Worm (Caenorhabditis elegans) whole organism, L3 larva: ENCODE data around the gene K12H4.6.

ENCODE experiments used
- R02D3.7 ChIP-seq: fragments of 150-350 bp; optimal IDR thresholded peaks from 2 replicates; lab custom pipeline; 2014; ENCODE audit warnings: missing biosample characterization, missing genetic modification characterization
- ZK546.5 ChIP-seq: sonication (generic microtip); optimal IDR thresholded peaks from 2 replicates; lab custom pipeline; 2017; ENCODE audit warnings: missing biosample characterization, missing genetic modification characterization
- ceh-28 ChIP-seq: fragments of 150-350 bp; optimal IDR thresholded peaks from 2 replicates; lab custom pipeline; 2014; ENCODE audit warnings: missing biosample characterization, missing genetic modification reagents, missing genetic modification characterization
- ceh-82 ChIP-seq: fragments of 150-350 bp; optimal IDR thresholded peaks from 2 replicates; lab custom pipeline; 2014; ENCODE audit warnings: missing biosample characterization, missing genetic modification characterization
- ceh-9 ChIP-seq: sonication (generic microtip); optimal IDR thresholded peaks from 2 replicates; lab custom pipeline; 2018; ENCODE audit warnings: missing biosample characterization, missing genetic modification characterization
- daf-12 ChIP-seq: fragments of 150-350 bp; optimal IDR thresholded peaks from 2 replicates; lab custom pipeline; 2014; ENCODE audit warnings: missing biosample characterization, missing genetic modification reagents, missing genetic modification characterization
- egl-5 ChIP-seq: fragments of 150-350 bp; optimal IDR thresholded peaks from 2 replicates; lab custom pipeline; 2017; ENCODE audit warnings: missing biosample characterization, missing genetic modification reagents, missing genetic modification characterization, inconsistent platforms
- elt-1 ChIP-seq: fragments of 150-350 bp; optimal IDR thresholded peaks from 2 replicates; lab custom pipeline; 2014; ENCODE audit warnings: missing biosample characterization, missing genetic modification characterization
- elt-3 ChIP-seq, 3 experiments: fragments of 150-350 bp in 1 of 3; sonication (generic microtip) in 2 of 3; optimal IDR thresholded peaks; 2 replicates in 2 of 3; 4 replicates in 1 of 3; lab custom pipeline; 2014 to 2017; ENCODE audit warnings: missing biosample characterization in 3 of 3, missing genetic modification characterization in 3 of 3
- eor-1 ChIP-seq, 2 experiments: fragments of 150-350 bp; optimal IDR thresholded peaks; 2 replicates each; lab custom pipeline; 2014 to 2018; ENCODE audit warnings: missing biosample characterization in 2 of 2, missing genetic modification characterization in 2 of 2
- fkh-10 ChIP-seq: sonication (generic microtip); optimal IDR thresholded peaks from 2 replicates; lab custom pipeline; 2017; ENCODE audit warnings: missing biosample characterization, missing genetic modification reagents, missing genetic modification characterization
- fos-1 ChIP-seq: fragments of 150-350 bp; optimal IDR thresholded peaks from 2 replicates; lab custom pipeline; 2014; ENCODE audit warnings: missing biosample characterization, missing genetic modification characterization
- hmg-11 ChIP-seq: sonication (generic microtip); optimal IDR thresholded peaks from 2 replicates; lab custom pipeline; 2016; ENCODE audit warnings: missing genetic modification characterization, missing compliant biosample characterization
- jun-1 ChIP-seq: fragments of 150-350 bp; optimal IDR thresholded peaks from 2 replicates; lab custom pipeline; 2014; ENCODE audit warnings: missing biosample characterization, missing genetic modification reagents, missing genetic modification characterization
- lin-15B ChIP-seq: fragments of 150-350 bp; optimal IDR thresholded peaks from 2 replicates; lab custom pipeline; 2014; ENCODE audit warnings: missing biosample characterization, missing genetic modification characterization
- lsy-12 ChIP-seq: sonication (generic microtip); optimal IDR thresholded peaks from 2 replicates; lab custom pipeline; 2016; ENCODE audit warnings: mild to moderate bottlenecking, missing genetic modification characterization, missing compliant biosample characterization
- mdl-1 ChIP-seq: fragments of 150-350 bp; optimal IDR thresholded peaks from 2 replicates; lab custom pipeline; 2014; ENCODE audit warnings: missing biosample characterization, missing genetic modification characterization
- nfya-1 ChIP-seq: sonication (generic microtip); optimal IDR thresholded peaks from 2 replicates; lab custom pipeline; 2017; ENCODE audit warnings: missing genetic modification characterization, mild to moderate bottlenecking, missing compliant biosample characterization, antibody characterized with exemption, moderate library complexity; ENCODE audit not compliant: insufficient read depth
- nhr-11 ChIP-seq: fragments of 150-350 bp; optimal IDR thresholded peaks from 2 replicates; lab custom pipeline; 2014; ENCODE audit warnings: missing biosample characterization, missing genetic modification characterization
- nhr-12 ChIP-seq: fragments of 150-350 bp; optimal IDR thresholded peaks from 2 replicates; lab custom pipeline; 2014; ENCODE audit warnings: missing biosample characterization, missing genetic modification characterization
- nhr-23 ChIP-seq: fragments of 150-350 bp; optimal IDR thresholded peaks from 2 replicates; lab custom pipeline; 2014; ENCODE audit warnings: missing biosample characterization, missing genetic modification reagents, missing genetic modification characterization
- nhr-237 ChIP-seq: fragments of 150-350 bp; optimal IDR thresholded peaks from 2 replicates; lab custom pipeline; 2014; ENCODE audit warnings: missing biosample characterization, missing genetic modification characterization
- nhr-25 ChIP-seq: sonication (generic microtip); optimal IDR thresholded peaks from 2 replicates; lab custom pipeline; 2017; ENCODE audit warnings: missing biosample characterization, missing genetic modification characterization
- nhr-28 ChIP-seq: fragments of 150-350 bp; optimal IDR thresholded peaks from 2 replicates; lab custom pipeline; 2014; ENCODE audit warnings: missing biosample characterization, missing genetic modification characterization
- nhr-43 ChIP-seq: sonication (generic microtip); optimal IDR thresholded peaks from 2 replicates; lab custom pipeline; 2016; ENCODE audit warnings: mild to moderate bottlenecking, missing genetic modification characterization, missing compliant biosample characterization; ENCODE audit not compliant: poor library complexity, severe bottlenecking
- nhr-67 ChIP-seq: fragments of 150-350 bp; optimal IDR thresholded peaks from 2 replicates; lab custom pipeline; 2014; ENCODE audit warnings: missing biosample characterization, missing genetic modification characterization
- nhr-77 ChIP-seq: fragments of 150-350 bp; optimal IDR thresholded peaks from 2 replicates; lab custom pipeline; 2014; ENCODE audit warnings: missing biosample characterization, missing genetic modification characterization
- pha-4 ChIP-seq: fragments of 150-350 bp; optimal IDR thresholded peaks from 2 replicates; lab custom pipeline; 2014; ENCODE audit warnings: missing biosample characterization, missing genetic modification reagents, missing genetic modification characterization
- sea-2 ChIP-seq: fragments of 150-350 bp; sonication (generic microtip); optimal IDR thresholded peaks from 4 replicates; lab custom pipeline; 2014; ENCODE audit warnings: missing biosample characterization, missing genetic modification reagents, missing genetic modification characterization
- skn-1 ChIP-seq: fragments of 150-350 bp; optimal IDR thresholded peaks from 2 replicates; lab custom pipeline; 2014; ENCODE audit warnings: missing biosample characterization, missing genetic modification characterization
- snpc-4 ChIP-seq: fragments of 150-350 bp; optimal IDR thresholded peaks from 2 replicates; lab custom pipeline; 2014; ENCODE audit warnings: missing biosample characterization, missing genetic modification characterization
- unc-39 ChIP-seq: sonication (generic microtip); optimal IDR thresholded peaks from 4 replicates; lab custom pipeline; 2017; ENCODE audit warnings: missing biosample characterization, missing genetic modification characterization
- unc-62 ChIP-seq: fragments of 150-350 bp; sonication (generic microtip); optimal IDR thresholded peaks from 4 replicates; lab custom pipeline; 2014; ENCODE audit warnings: missing biosample characterization, missing genetic modification reagents, missing genetic modification characterization
- zag-1 ChIP-seq: fragments of 150-350 bp; optimal IDR thresholded peaks from 2 replicates; lab custom pipeline; 2014; ENCODE audit warnings: missing biosample characterization, missing genetic modification characterization
- ztf-4 ChIP-seq: fragments of 150-350 bp; optimal IDR thresholded peaks from 2 replicates; lab custom pipeline; 2014; ENCODE audit warnings: missing biosample characterization, missing genetic modification characterization

Gene K12H4.6

ce11 chrIII:8042775-8043174 is at the start of gene K12H4.6:
TSS of gene K12H4.6 (minus strand) at chrIII:8042875.
- TF ChIP-seq nhr-237 (no peak), unc-39 (tag; lab: Kevin White, UChicago) (no peak), hmg-11 (tag; lab: Kevin White, UChicago) (no peak)

- TF ChIP-seq ceh-28: no peak
- TF ChIP-seq hmg-11 (tag; lab: Kevin White, UChicago): no peak
- no peak for TF ChIP-seq daf-12 (tag; lab: Kevin White, UChicago)
- no peak for TF ChIP-seq skn-1 (tag; lab: Kevin White, UChicago)
- no peak for TF ChIP-seq lsy-12
- no peak for TF ChIP-seq sea-2 (GFP tag; lab: Kevin White, UChicago)
- TF ChIP-seq fos-1 (tag; lab: Kevin White, UChicago): no peak
- no peak for TF ChIP-seq unc-62 (GFP tag; lab: Kevin White, UChicago)
- no peak for TF ChIP-seq nhr-237
- TF ChIP-seq nhr-11 (tag; lab: Kevin White, UChicago): no peak
- no peak for TF ChIP-seq ztf-4 (tag; lab: Kevin White, UChicago)
- TF ChIP-seq unc-39 (tag; lab: Kevin White, UChicago): no peak
- TF ChIP-seq R02D3.7: no peak
- no peak for TF ChIP-seq pha-4 (tag; lab: Kevin White, UChicago)
- TF ChIP-seq ceh-82 (tag; lab: Kevin White, UChicago): no peak
- no peak for TF ChIP-seq nhr-12 (tag; lab: Kevin White, UChicago)
- TF ChIP-seq nhr-77: no peak
- no peak for TF ChIP-seq nfya-1
- no peak for TF ChIP-seq nhr-25
Observed at ce11 chrIII:8091408-8091807, 48.7 kb upstream of the K12H4.6 start, which contains the start of gene idi-1. TSS of gene idi-1 (plus strand) at chrIII:8091708.

- no peak for TF ChIP-seq ceh-82 (tag; lab: Kevin White, UChicago)
Observed at ce11 chrIII:8088235-8088634, 45.6 kb upstream of the K12H4.6 start, which contains the start of gene vms-1. TSS of gene vms-1 (plus strand) at chrIII:8088535.

ce11 chrIII:8085355-8085754 is 42.7 kb upstream of the K12H4.6 start, which contains the start of the genes K06H7.7 and grp-1:
TSS of gene K06H7.7 (minus strand) at chrIII:8085475.
TSS of gene grp-1 (plus strand) at chrIII:8085705.
- TF ChIP-seq pha-4 (tag; lab: Kevin White, UChicago) (peak; percentile 71), lin-15B (peak; percentile 73), nhr-43 (tag; lab: Kevin White, UChicago) (peak; percentile 49), egl-5 (peak; percentile 56), fkh-10 (GFP tag; lab: Kevin White, UChicago) (no peak), nfya-1 (peak; percentile 72), nhr-25 (peak; percentile 21), nhr-11 (tag; lab: Kevin White, UChicago) (no peak), nhr-23 (peak; percentile 81)
- TF ChIP-seq, all 47 proteins: peak for 7

- TF ChIP-seq nfya-1 (no peak), nhr-43 (tag; lab: Kevin White, UChicago) (no peak)
Observed at ce11 chrIII:8080165-8080738, 37.6 kb upstream of the K12H4.6 start, which contains the start of the genes dcr-1 and apc-2. TSS of gene dcr-1 (minus strand) at chrIII:8080281. TSS of gene apc-2 (plus strand) at chrIII:8080629.

- TF ChIP-seq zag-1 (tag; lab: Kevin White, UChicago) (no peak), lsy-12 (no peak), ZK546.5 (tag; lab: Kevin White, UChicago) (no peak), mdl-1 (tag; lab: Kevin White, UChicago) (no peak)
Observed at ce11 chrIII:8077180-8077579, 34.5 kb upstream of the K12H4.6 start.

ce11 chrIII:8069206-8069605 is 26.5 kb upstream of the K12H4.6 start:
- TF ChIP-seq nhr-43 (tag; lab: Kevin White, UChicago) (no peak), jun-1 (no peak), lin-15B (no peak), fkh-10 (GFP tag; lab: Kevin White, UChicago) (no peak), nhr-67 (tag; lab: Kevin White, UChicago) (no peak), ceh-9 (no peak), elt-1 (tag; lab: Kevin White, UChicago) (no peak), snpc-4 (tag; lab: Kevin White, UChicago) (no peak), R02D3.7 (no peak), egl-5 (no peak), unc-62 (GFP tag; lab: Kevin White, UChicago) (no peak), elt-3 (tag; optimal IDR thresholded peaks at IDR 0.05; lab: Kevin White, UChicago) (no peak), lsy-12 (no peak), nhr-28 (no peak), unc-39 (tag; lab: Kevin White, UChicago) (no peak), eor-1 (tag; optimal IDR thresholded peaks at IDR 0.05; lab: Kevin White, UChicago) (no peak), daf-12 (tag; lab: Kevin White, UChicago) (no peak)
- TF ChIP-seq, all 47 proteins: peak for 0
